Worm (Caenorhabditis elegans): Measurements from ENCODE around the gene srx-95.
A peak's percentile ranks its signal among the peaks of the same experiment; 100 is the strongest.

The srx-95 gene

DNA sequence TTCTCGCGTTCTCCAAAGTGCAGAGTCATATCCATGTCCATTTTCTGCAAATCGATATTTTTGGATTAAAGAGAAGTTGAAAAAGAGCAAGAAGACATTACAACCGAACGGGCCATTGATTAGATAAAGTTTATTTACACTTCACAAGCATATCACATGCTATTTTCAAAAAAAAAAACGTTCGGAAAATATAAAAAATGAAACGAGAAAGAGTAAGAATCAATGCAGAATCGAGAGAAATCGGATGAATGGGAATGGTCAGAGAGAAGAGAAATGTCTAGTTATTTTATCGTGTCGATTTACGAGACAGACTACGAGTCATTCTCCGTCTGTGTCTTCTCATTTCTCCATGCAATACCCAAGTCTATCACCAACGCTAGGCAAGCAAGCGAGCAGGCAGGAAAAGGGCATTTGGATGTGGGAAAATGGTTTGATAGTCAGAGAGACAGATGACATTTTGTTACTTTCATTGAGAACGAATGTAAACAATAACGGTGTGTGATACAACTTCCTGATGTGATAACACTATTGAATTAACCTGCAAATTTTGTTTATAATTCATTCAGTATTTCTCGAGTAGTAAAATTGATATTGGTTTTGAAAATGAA lies 45.6 kb upstream of the srx-95 start, which contains the start of gene F31E8.4 (continued):
- peak; percentile 14 for TF ChIP-seq rnt-1 (tag; optimal IDR thresholded peaks at IDR 0.05)
- no peak for TF ChIP-seq ceh-63 (GFP tag; optimal IDR thresholded peaks at IDR 0.05)
- no peak for TF ChIP-seq ztf-4 (tag; optimal IDR thresholded peaks at IDR 0.05)
- no peak for TF ChIP-seq ztf-11 (tag; optimal IDR thresholded peaks at IDR 0.05)
- TF ChIP-seq irx-1 (tag; optimal IDR thresholded peaks at IDR 0.05), result no peak
- no peak for TF ChIP-seq aha-1 (tag; optimal IDR thresholded peaks at IDR 0.05)
- no peak for TF ChIP-seq zip-4 (GFP tag; optimal IDR thresholded peaks at IDR 0.05)

DNA sequence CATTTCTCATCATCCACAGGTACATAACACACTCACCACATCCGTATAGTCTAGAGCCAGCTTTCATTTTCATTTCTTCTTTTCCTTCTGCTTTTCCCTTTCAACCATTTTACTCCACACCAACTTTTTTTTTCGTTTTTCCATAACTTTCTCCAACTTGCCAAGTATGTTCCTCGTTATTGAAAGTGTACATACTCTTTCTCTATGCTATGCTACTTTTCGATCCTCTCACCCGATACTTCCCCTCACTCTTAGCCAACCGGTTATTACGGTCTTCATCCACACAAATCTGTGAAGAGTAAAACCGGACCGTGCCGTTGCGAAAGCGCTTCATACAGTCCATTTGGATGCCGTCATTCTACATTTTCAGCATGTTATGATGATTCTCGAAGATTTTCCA lies 37.3 kb upstream of the srx-95 start, which contains the start of gene T13C2.2:
TSS of gene T13C2.2 (plus strand) at position 301 of the 400 bp plus-strand sequence.
- TF ChIP-seq dpl-1 (GFP tag; optimal IDR thresholded peaks at IDR 0.05) (no peak), rnt-1 (tag; optimal IDR thresholded peaks at IDR 0.05) (no peak), isw-1 (GFP tag; IDR thresholded peaks at IDR 0.05) (no peak), zip-4 (GFP tag; optimal IDR thresholded peaks at IDR 0.05) (no peak), blmp-1 (tag; optimal IDR thresholded peaks at IDR 0.05) (peak; percentile 52), jun-1 (tag; optimal IDR thresholded peaks at IDR 0.05) (no peak)

DNA sequence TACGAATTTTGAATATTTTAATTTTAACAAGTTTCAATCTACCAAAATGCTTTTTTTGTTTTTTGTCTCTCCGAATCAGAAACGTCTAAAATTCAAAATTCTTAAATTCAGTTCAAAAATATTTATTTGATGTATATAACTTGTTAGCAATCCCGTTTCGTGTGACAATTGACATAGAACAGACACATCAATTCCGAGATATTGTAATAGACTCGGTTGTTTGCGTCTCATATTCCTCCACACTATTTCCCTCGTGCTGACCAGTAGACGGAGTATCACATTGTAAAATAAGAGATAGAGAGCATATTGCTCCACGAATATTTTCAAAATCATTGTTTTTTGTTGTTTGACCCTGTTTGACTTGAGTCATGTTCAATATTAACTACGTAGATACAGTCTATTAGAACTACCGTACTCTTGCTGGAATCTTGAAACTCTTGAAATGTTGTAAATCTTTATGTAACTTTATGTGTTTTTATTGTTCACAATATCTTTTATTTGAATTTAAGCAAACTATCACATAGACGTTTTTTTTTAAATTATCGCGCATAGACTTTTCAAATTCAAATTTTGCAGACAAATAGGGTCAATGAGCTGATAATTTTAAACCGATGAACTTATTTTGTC lies 34.2 kb upstream of the srx-95 start, which contains the start of gene T13C2.3:
TSS of gene T13C2.3 (plus strand) at position 577 of the 627 bp plus-strand sequence.
- TF ChIP-seq egl-27 (tag; optimal IDR thresholded peaks at IDR 0.05) (no peak), lin-14 (GFP tag; optimal IDR thresholded peaks at IDR 0.05) (peak; percentile 31), swsn-7 (tag; optimal IDR thresholded peaks at IDR 0.05) (no peak), tbx-2 (tag; optimal IDR thresholded peaks at IDR 0.05) (no peak), F16B12.6 (tag; optimal IDR thresholded peaks at IDR 0.05) (no peak), lin-13 (GFP tag; optimal IDR thresholded peaks at IDR 0.05) (no peak), unc-130 (tag; optimal IDR thresholded peaks at IDR 0.05) (no peak), elt-2 (tag; optimal IDR thresholded peaks at IDR 0.05) (no peak), snu-23 (GFP tag; optimal IDR thresholded peaks at IDR 0.05) (no peak), nhr-77 (tag; optimal IDR thresholded peaks at IDR 0.05) (no peak), ceh-63 (GFP tag; optimal IDR thresholded peaks at IDR 0.05) (no peak), dsc-1 (tag; optimal IDR thresholded peaks at IDR 0.05) (no peak), pag-3 (tag; optimal IDR thresholded peaks at IDR 0.05; ENCODE audit: borderline replicate concordance, insufficient read depth) (no peak), vab-15 (tag; optimal IDR thresholded peaks at IDR 0.05) (no peak), efl-1 (optimal IDR thresholded peaks at IDR 0.05) (no peak), efl-1 (GFP tag; optimal IDR thresholded peaks at IDR 0.05 in 1 of 2) (peak in 1 of 2 experiments; percentile 9), mdl-1 (tag; optimal IDR thresholded peaks at IDR 0.05) (no peak), sptf-1 (tag; optimal IDR thresholded peaks at IDR 0.05) (no peak), rnt-1 (tag; optimal IDR thresholded peaks at IDR 0.05) (peak; percentile 6), skn-1 (tag; optimal IDR thresholded peaks at IDR 0.05) (no peak), mef-2 (tag; optimal IDR thresholded peaks at IDR 0.05) (no peak), elt-3 (tag; optimal IDR thresholded peaks at IDR 0.05) (no peak)

DNA sequence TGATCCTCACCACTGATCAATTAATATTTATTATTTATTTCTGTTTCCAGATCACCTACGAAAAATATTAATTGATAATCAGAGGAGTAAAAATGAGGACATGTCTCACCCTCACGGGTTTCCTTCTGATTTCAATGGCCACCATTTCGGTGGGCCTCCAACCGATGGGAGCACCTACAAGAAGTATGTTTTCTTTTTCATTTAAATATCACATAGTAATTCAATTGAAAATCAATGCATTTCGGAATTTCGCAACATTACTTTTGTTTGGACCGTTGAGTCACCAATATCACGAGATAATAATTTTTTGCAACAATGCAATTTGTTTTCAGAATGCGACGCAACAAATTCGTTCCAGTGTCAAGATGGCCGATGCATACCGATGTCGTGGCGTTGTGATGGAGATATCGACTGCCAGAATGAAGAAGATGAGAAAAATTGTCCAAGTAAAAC lies 28.8 kb upstream of the srx-95 start, which contains the start of gene gldi-2:
TSS of gene gldi-2 (plus strand) at position 51 of the 453 bp plus-strand sequence.
- TF ChIP-seq elt-2 (tag; optimal IDR thresholded peaks at IDR 0.05) (no peak), ztf-4 (tag; optimal IDR thresholded peaks at IDR 0.05) (no peak), lin-15B (tag; optimal IDR thresholded peaks at IDR 0.05) (no peak), dsc-1 (tag; optimal IDR thresholded peaks at IDR 0.05) (no peak), zag-1 (tag; optimal IDR thresholded peaks at IDR 0.05) (no peak), nhr-77 (tag; optimal IDR thresholded peaks at IDR 0.05) (no peak), nhr-76 (tag; optimal IDR thresholded peaks at IDR 0.05) (no peak), nhr-11 (tag; optimal IDR thresholded peaks at IDR 0.05) (no peak), sptf-1 (tag; optimal IDR thresholded peaks at IDR 0.05) (no peak)
